Fruit fly (Drosophila melanogaster) whole organism, wandering third instar larva: ENCODE data around the gene CG10333.

Experiments used
- Abd-B ChIP-seq: fragments of >200 bp; optimal IDR thresholded peaks from 2 replicates; lab custom pipeline; 2017; ENCODE audit warnings: missing biosample characterization, missing genetic modification characterization
- CG32264 ChIP-seq: fragments of 200-800 bp; sonication (Bioruptor generic); optimal IDR thresholded peaks from 2 replicates; lab custom pipeline; 2016; ENCODE audit warnings: missing biosample characterization, missing genetic modification characterization
- Hnf4 ChIP-seq: fragments of 200-800 bp; sonication (Bioruptor generic); optimal IDR thresholded peaks from 2 replicates; lab custom pipeline; 2016; ENCODE audit warnings: missing biosample characterization, mild to moderate bottlenecking, missing genetic modification characterization
- Jra ChIP-seq: sonication (Bioruptor generic); optimal IDR thresholded peaks from 2 replicates; lab custom pipeline; 2016; ENCODE audit warnings: missing biosample characterization, missing genetic modification characterization
- Mio ChIP-seq: sonication (Bioruptor generic); optimal IDR thresholded peaks from 2 replicates; lab custom pipeline; 2016; ENCODE audit warnings: missing biosample characterization, missing genetic modification characterization
- N ChIP-seq: fragments of >200 bp; optimal IDR thresholded peaks from 2 replicates; lab custom pipeline; 2018; ENCODE audit warnings: missing biosample characterization, missing external identifiers, missing genetic modification characterization
- OdsH ChIP-seq: fragments of 200-800 bp; sonication (Bioruptor generic); optimal IDR thresholded peaks from 2 replicates; lab custom pipeline; 2016; ENCODE audit warnings: missing biosample characterization, mild to moderate bottlenecking, missing genetic modification characterization
- Vsx2 ChIP-seq: fragments of 200-300, 225-300 bp; sonication (Bioruptor generic); optimal IDR thresholded peaks from 2 replicates; lab custom pipeline; 2018; ENCODE audit warnings: missing biosample characterization, missing genetic modification characterization; ENCODE audit not compliant: partially characterized antibody
- brk ChIP-seq: fragments of 200-800 bp; sonication (Bioruptor generic); optimal IDR thresholded peaks from 2 replicates; lab custom pipeline; 2016; ENCODE audit warnings: missing biosample characterization, mild to moderate bottlenecking, missing genetic modification characterization
- foxo ChIP-seq, 2 experiments: fragments of 200-800 bp; sonication (Bioruptor generic); optimal IDR thresholded peaks; 2 replicates in 1 of 2; 3 replicates in 1 of 2; lab custom pipeline; 2016 to 2017; ENCODE audit warnings: missing biosample characterization in 2 of 2, missing genetic modification characterization in 2 of 2
- psq ChIP-seq: fragments of 200-800 bp; sonication (Bioruptor generic); optimal IDR thresholded peaks from 3 replicates; lab custom pipeline; 2017; ENCODE audit warnings: missing biosample characterization, mild to moderate bottlenecking, missing genetic modification characterization, moderate library complexity
- sage ChIP-seq: fragments of 200-800 bp; sonication (Bioruptor generic); optimal IDR thresholded peaks from 2 replicates; lab custom pipeline; 2016; ENCODE audit warnings: missing biosample characterization, mild to moderate bottlenecking, missing genetic modification characterization
- sv ChIP-seq: fragments of 200-800 bp; sonication (Bioruptor generic); optimal IDR thresholded peaks from 3 replicates; lab custom pipeline; 2016; ENCODE audit warnings: missing biosample characterization, missing genetic modification characterization
- usp ChIP-seq: fragments of >200 bp; optimal IDR thresholded peaks from 2 replicates; lab custom pipeline; 2017; ENCODE audit warnings: missing biosample characterization, missing genetic modification characterization

- TF ChIP-seq psq (GFP tag; lab: Kevin White, UChicago) (no peak), N (no peak), Hnf4 (GFP tag; lab: Kevin White, UChicago) (no peak), sage (no peak), OdsH (GFP tag; lab: Kevin White, UChicago) (no peak), Abd-B (GFP tag; lab: Kevin White, UChicago) (no peak), CG32264 (GFP tag; lab: Kevin White, UChicago) (no peak), Mio (GFP tag; lab: Kevin White, UChicago) (no peak), brk (GFP tag; lab: Kevin White, UChicago) (no peak), usp (GFP tag; lab: Kevin White, UChicago) (no peak), Jra (GFP tag; lab: Kevin White, UChicago) (no peak), sv (GFP tag; lab: Kevin White, UChicago) (no peak), foxo (GFP tag; optimal IDR thresholded peaks at IDR 0.05; lab: Kevin White, UChicago) (no peak), Vsx2 (no peak)
These were observed 30.4 kb upstream of the CG10333 start for dm6 chr2L:18576250-18576649.
